Fruit fly (Drosophila melanogaster) whole organism, embryonic: ENCODE measurements around the gene CG10470.

Experiments
- ATbp ChIP-seq: fragments of 200-800 bp; sonication (Bioruptor generic); optimal IDR thresholded peaks from 2 replicates; lab custom pipeline; 2017; ENCODE audit warnings: missing biosample characterization, mild to moderate bottlenecking, missing genetic modification characterization, missing genetic modification reagents
- BEAF-32 ChIP-seq: fragments of 200-800 bp; sonication (Bioruptor generic); optimal IDR thresholded peaks from 3 replicates; lab custom pipeline; 2017; ENCODE audit warnings: missing biosample characterization, missing genetic modification characterization, mild to moderate bottlenecking, moderate library complexity, missing genetic modification reagents
- CG10267 ChIP-seq: fragments of 200-800 bp; sonication (Bioruptor generic); optimal IDR thresholded peaks from 2 replicates; lab custom pipeline; 2018; ENCODE audit warnings: missing biosample characterization, mild to moderate bottlenecking, missing genetic modification characterization, moderate library complexity
- CG10565 ChIP-seq: fragments of 200-800 bp; sonication (Bioruptor generic); optimal IDR thresholded peaks from 3 replicates; lab custom pipeline; 2016; ENCODE audit warnings: missing biosample characterization, mild to moderate bottlenecking, missing genetic modification characterization
- CG11085 ChIP-seq: fragments of 200-800 bp; sonication (Bioruptor generic); IDR thresholded peaks from 2 replicates; pipeline ENCODE4 v1.3.6; 2022; ENCODE audit warnings: missing biosample characterization, missing genetic modification characterization
- CG11247 ChIP-seq: fragments of 200-800 bp; sonication (Bioruptor generic); IDR thresholded peaks from 2 replicates; pipeline ENCODE4 v1.3.6; 2022; ENCODE audit warnings: missing biosample characterization, missing genetic modification characterization
- CG12299 ChIP-seq: fragments of 200-800 bp; sonication (Bioruptor generic); optimal IDR thresholded peaks from 2 replicates; lab custom pipeline; 2018; ENCODE audit warnings: missing biosample characterization, mild to moderate bottlenecking, missing genetic modification characterization
- CG12659 ChIP-seq: fragments of 200-800 bp; sonication (Bioruptor generic); optimal IDR thresholded peaks from 3 replicates; lab custom pipeline; 2017; ENCODE audit warnings: mild to moderate bottlenecking, missing biosample characterization, missing genetic modification reagents, missing genetic modification characterization
- CG12769 ChIP-seq: fragments of 200-800 bp; sonication (Bioruptor generic); optimal IDR thresholded peaks from 2 replicates; lab custom pipeline; 2019; ENCODE audit warnings: missing biosample characterization, mild to moderate bottlenecking, missing genetic modification characterization, moderate library complexity
- CG14050 ChIP-seq: fragments of 200-800 bp; sonication (Bioruptor generic); IDR thresholded peaks from 3 replicates; pipeline ENCODE4 v1.3.6; 2022; ENCODE audit warnings: missing biosample characterization, missing genetic modification characterization
- CG17328 ChIP-seq: fragments of 200-800 bp; sonication (Bioruptor generic); IDR thresholded peaks from 2 replicates; pipeline ENCODE4 v1.3.6; 2022; ENCODE audit warnings: missing biosample characterization, missing genetic modification characterization
- CG17385 ChIP-seq: fragments of 200-800 bp; sonication (Bioruptor generic); optimal IDR thresholded peaks from 3 replicates; lab custom pipeline; 2018; ENCODE audit warnings: missing biosample characterization, mild to moderate bottlenecking, missing genetic modification characterization
- CG18619 ChIP-seq: fragments of 200-800 bp; sonication (Bioruptor generic); optimal IDR thresholded peaks from 3 replicates; lab custom pipeline; 2017; ENCODE audit warnings: missing biosample characterization, mild to moderate bottlenecking, missing genetic modification characterization
- CG2129 ChIP-seq: fragments of 200-800 bp; sonication (Bioruptor generic); IDR thresholded peaks from 2 replicates; pipeline ENCODE4 v1.3.6; 2022; ENCODE audit warnings: missing biosample characterization, missing genetic modification characterization; ENCODE audit not compliant: partially characterized antibody
- CG30403 ChIP-seq: fragments of 200-800 bp; sonication (Bioruptor generic); optimal IDR thresholded peaks from 3 replicates; lab custom pipeline; 2016; ENCODE audit warnings: missing biosample characterization, missing genetic modification characterization
- CG3065 ChIP-seq: fragments of 200-800 bp; sonication (Bioruptor generic); optimal IDR thresholded peaks from 2 replicates; lab custom pipeline; 2016; ENCODE audit warnings: missing biosample characterization, missing genetic modification characterization
- CG34376 ChIP-seq: fragments of 200-800 bp; sonication (Bioruptor generic); optimal IDR thresholded peaks from 2 replicates; lab custom pipeline; 2018; ENCODE audit warnings: missing biosample characterization, mild to moderate bottlenecking, missing genetic modification characterization
- CG4820 ChIP-seq: fragments of 200-800 bp; sonication (Bioruptor generic); optimal IDR thresholded peaks from 3 replicates; lab custom pipeline; 2016; ENCODE audit warnings: missing biosample characterization, missing genetic modification characterization
- CG6683 ChIP-seq: fragments of 200-800 bp; sonication (Bioruptor generic); optimal IDR thresholded peaks from 2 replicates; lab custom pipeline; 2017; ENCODE audit warnings: missing biosample characterization, mild to moderate bottlenecking, missing genetic modification characterization, missing genetic modification reagents
- CG6791 ChIP-seq: fragments of 200-800 bp; sonication (Bioruptor generic); IDR thresholded peaks from 3 replicates; pipeline ENCODE4 v1.3.6; 2022; ENCODE audit warnings: missing biosample characterization, missing genetic modification characterization; ENCODE audit not compliant: partially characterized antibody
- CG7271 ChIP-seq: fragments of 200-800 bp; sonication (Bioruptor generic); optimal IDR thresholded peaks from 2 replicates; lab custom pipeline; 2018; ENCODE audit warnings: missing biosample characterization, mild to moderate bottlenecking, missing genetic modification characterization, moderate library complexity
- CG7372 ChIP-seq: fragments of 200-800 bp; sonication (Bioruptor generic); IDR thresholded peaks from 2 replicates; pipeline ENCODE4 v1.3.6; 2022; ENCODE audit warnings: missing biosample characterization, missing genetic modification characterization
- CG7556 ChIP-seq: fragments of 200-800 bp; sonication (Bioruptor generic); optimal IDR thresholded peaks from 2 replicates; lab custom pipeline; 2017; ENCODE audit warnings: missing biosample characterization, mild to moderate bottlenecking, missing genetic modification characterization
- CG8478 ChIP-seq: fragments of >200 bp; optimal IDR thresholded peaks from 2 replicates; lab custom pipeline; 2018
- D19B ChIP-seq: fragments of 200-800 bp; sonication (Bioruptor generic); optimal IDR thresholded peaks from 2 replicates; lab custom pipeline; 2017; ENCODE audit warnings: missing biosample characterization, mild to moderate bottlenecking, missing genetic modification characterization
- Dek ChIP-seq: fragments of 200-800 bp; sonication (Bioruptor generic); optimal IDR thresholded peaks from 3 replicates; lab custom pipeline; 2019; ENCODE audit warnings: missing biosample characterization, mild to moderate bottlenecking, missing genetic modification characterization, moderate library complexity
- Fer2 ChIP-seq: fragments of 200-800 bp; sonication (Bioruptor generic); optimal IDR thresholded peaks from 2 replicates; lab custom pipeline; 2018; ENCODE audit warnings: missing biosample characterization, mild to moderate bottlenecking, missing genetic modification characterization, moderate library complexity
- HHEX ChIP-seq: fragments of 200-800 bp; sonication (Bioruptor generic); optimal IDR thresholded peaks from 3 replicates; lab custom pipeline; 2017; ENCODE audit warnings: missing biosample characterization, mild to moderate bottlenecking, missing genetic modification characterization, missing genetic modification reagents
- HLH3B ChIP-seq: fragments of 200-800 bp; sonication (Bioruptor generic); IDR thresholded peaks from 2 replicates; pipeline ENCODE4 v1.3.6; 2022; ENCODE audit warnings: missing biosample characterization, missing genetic modification characterization
- Mes4 ChIP-seq: fragments of 200-800 bp; sonication (Bioruptor generic); optimal IDR thresholded peaks from 2 replicates; lab custom pipeline; 2016; ENCODE audit warnings: missing biosample characterization, missing genetic modification characterization
- Nf-YB ChIP-seq: fragments of 200-800 bp; sonication (Bioruptor generic); optimal IDR thresholded peaks from 3 replicates; lab custom pipeline; 2019; ENCODE audit warnings: missing biosample characterization, mild to moderate bottlenecking, missing genetic modification characterization, moderate library complexity
- Ptx1 ChIP-seq: fragments of 200-800 bp; sonication (Bioruptor generic); IDR thresholded peaks from 2 replicates; pipeline ENCODE4 v1.3.6; 2022; ENCODE audit warnings: missing biosample characterization, missing genetic modification characterization
- Scr ChIP-seq: fragments of 200-800 bp; sonication (Bioruptor generic); IDR thresholded peaks from 2 replicates; pipeline ENCODE4 v1.3.6; 2022; ENCODE audit warnings: missing biosample characterization, missing genetic modification characterization; ENCODE audit not compliant: partially characterized antibody
- Xrp1 ChIP-seq: fragments of 200-800 bp; sonication (Bioruptor generic); IDR thresholded peaks from 2 replicates; pipeline ENCODE4 v1.3.6; 2022; ENCODE audit warnings: missing biosample characterization, missing genetic modification characterization
- ara ChIP-seq: fragments of 200-800 bp; sonication (Bioruptor generic); IDR thresholded peaks from 2 replicates; pipeline ENCODE4 v1.3.6; 2022; ENCODE audit warnings: missing biosample characterization, missing genetic modification characterization
- az2 ChIP-seq: fragments of 200-800 bp; sonication (Bioruptor generic); optimal IDR thresholded peaks from 3 replicates; lab custom pipeline; 2016; ENCODE audit warnings: missing biosample characterization, missing genetic modification characterization
- chn ChIP-seq: fragments of 200-800 bp; sonication (Bioruptor generic); optimal IDR thresholded peaks from 2 replicates; lab custom pipeline; 2016; ENCODE audit warnings: missing biosample characterization, missing genetic modification characterization
- dan ChIP-seq: fragments of 200-800 bp; sonication (Bioruptor generic); IDR thresholded peaks from 2 replicates; pipeline ENCODE4 v1.3.6; 2022; ENCODE audit warnings: missing biosample characterization, missing genetic modification characterization
- danr ChIP-seq: fragments of 200-800 bp; sonication (Bioruptor generic); IDR thresholded peaks from 2 replicates; pipeline ENCODE4 v1.3.6; 2022; ENCODE audit warnings: missing biosample characterization, missing genetic modification characterization
- disco-r ChIP-seq: fragments of 200-800 bp; sonication (Bioruptor generic); optimal IDR thresholded peaks from 2 replicates; lab custom pipeline; 2016; ENCODE audit warnings: missing biosample characterization, missing genetic modification characterization
- dmrt11E ChIP-seq: fragments of 200-800 bp; sonication (Bioruptor generic); optimal IDR thresholded peaks from 3 replicates; lab custom pipeline; 2018; ENCODE audit warnings: missing biosample characterization, mild to moderate bottlenecking, missing genetic modification characterization, moderate library complexity
- gce ChIP-seq: fragments of 200-800 bp; sonication (Bioruptor generic); IDR thresholded peaks from 3 replicates; pipeline ENCODE4 v1.3.6; 2022; ENCODE audit warnings: missing biosample characterization, missing genetic modification characterization
- grau ChIP-seq: fragments of 200-800 bp; optimal IDR thresholded peaks from 3 replicates; lab custom pipeline; 2019; ENCODE audit warnings: missing biosample characterization, mild to moderate bottlenecking, missing genetic modification characterization, moderate library complexity
- ham ChIP-seq: fragments of 200-800 bp; sonication (Bioruptor generic); IDR thresholded peaks from 2 replicates; pipeline ENCODE4 v1.3.6; 2022; ENCODE audit warnings: missing biosample characterization, missing genetic modification characterization
- jing ChIP-seq: fragments of 200-800 bp; sonication (Bioruptor generic); optimal IDR thresholded peaks from 2 replicates; lab custom pipeline; 2018; ENCODE audit warnings: missing biosample characterization, mild to moderate bottlenecking, missing genetic modification characterization
- kni ChIP-seq: fragments of 200-800 bp; sonication (Bioruptor generic); optimal IDR thresholded peaks from 3 replicates; lab custom pipeline; 2017; ENCODE audit warnings: mild to moderate bottlenecking, missing biosample characterization, missing genetic modification reagents, missing genetic modification characterization
- pb ChIP-seq: fragments of 200-800 bp; sonication (Bioruptor generic); optimal IDR thresholded peaks from 3 replicates; lab custom pipeline; 2016; ENCODE audit warnings: missing biosample characterization, missing genetic modification characterization
- pnt ChIP-seq: fragments of 200-800 bp; sonication (Bioruptor generic); optimal IDR thresholded peaks from 3 replicates; lab custom pipeline; 2016; ENCODE audit warnings: missing biosample characterization, missing genetic modification characterization
- tna ChIP-seq: fragments of 200-800 bp; sonication (Bioruptor generic); IDR thresholded peaks from 2 replicates; pipeline ENCODE4 v1.3.6; 2022; ENCODE audit warnings: missing biosample characterization, missing genetic modification characterization; ENCODE audit not compliant: partially characterized antibody
- toy ChIP-seq: fragments of 200-800 bp; sonication (Bioruptor generic); IDR thresholded peaks from 2 replicates; pipeline ENCODE4 v1.3.6; 2022; ENCODE audit warnings: missing biosample characterization, missing genetic modification characterization

CG10470 gene

DNA sequence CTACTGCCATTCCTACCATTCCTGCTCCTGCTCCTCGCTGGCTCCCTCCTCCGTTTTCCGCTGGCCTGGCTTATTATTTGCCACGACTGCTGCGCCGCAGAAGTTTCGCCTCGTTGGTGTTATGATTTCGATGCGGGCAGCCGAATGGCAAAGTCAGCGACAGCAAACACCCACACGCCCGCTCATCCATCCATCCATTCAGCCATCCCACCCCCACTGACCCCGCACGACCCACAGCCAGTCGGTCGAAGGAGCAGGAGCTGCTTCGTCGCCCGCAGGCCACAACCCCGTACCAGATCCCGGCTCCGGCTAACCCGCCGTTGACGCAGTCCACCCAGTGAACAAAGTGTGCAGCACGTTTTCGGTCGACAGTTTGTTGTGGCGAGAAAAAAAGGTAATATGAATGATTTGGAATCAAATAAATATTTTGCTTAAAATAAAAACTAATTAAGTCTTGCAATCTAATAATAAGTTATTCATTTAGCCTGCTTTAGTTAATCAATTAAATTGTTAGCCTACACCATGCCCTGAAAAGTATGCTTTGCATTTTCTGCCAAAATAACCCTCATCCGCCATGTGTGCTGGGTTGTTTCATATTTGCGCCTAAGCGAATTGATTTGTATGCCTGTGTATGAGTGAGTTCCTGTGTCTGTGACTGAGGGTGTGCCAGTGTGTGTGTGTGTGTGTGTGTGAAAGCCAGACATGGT lies 22.2 kb upstream of the CG10470 start (continued):
- TF ChIP-seq CG2129 (GFP tag; lab: Robert Waterston, UW) = no peak
- TF ChIP-seq Ptx1 (GFP tag; lab: Robert Waterston, UW) = peak; percentile 61
- TF ChIP-seq CG7372 (GFP tag; lab: Robert Waterston, UW) = peak; percentile 81
- TF ChIP-seq CG10267 = peak; percentile 40
- peak; percentile 33 for TF ChIP-seq Fer2
- no peak for TF ChIP-seq CG11247 (GFP tag; lab: Robert Waterston, UW)
- TF ChIP-seq CG6791 (GFP tag; lab: Robert Waterston, UW) = no peak
- TF ChIP-seq CG34376 (GFP tag; lab: Kevin White, UChicago) = peak; percentile 82
- peak; percentile 65 for TF ChIP-seq CG6683
- TF ChIP-seq CG14050 (GFP tag; lab: Robert Waterston, UW) = no peak
- TF ChIP-seq CG7556 (GFP tag; lab: Kevin White, UChicago) = peak; percentile 88
- no peak for TF ChIP-seq pnt (GFP tag; lab: Kevin White, UChicago)
- TF ChIP-seq danr = no peak
- TF ChIP-seq BEAF-32 (GFP tag; lab: Kevin White, UChicago) = no peak
- no peak for TF ChIP-seq jing (GFP tag; lab: Kevin White, UChicago)
- peak; percentile 81 for TF ChIP-seq CG12769 (tag; lab: Kevin White, UChicago)
- TF ChIP-seq HHEX (GFP tag; lab: Kevin White, UChicago) = peak; percentile 14
- TF ChIP-seq ATbp (GFP tag; lab: Kevin White, UChicago) = peak; percentile 48
- peak; percentile 58 for TF ChIP-seq Dek
- TF ChIP-seq Xrp1 (GFP tag; lab: Robert Waterston, UW) = peak; percentile 42; the same call in 1 of the 2 replicates
- TF ChIP-seq kni (GFP tag; lab: Kevin White, UChicago) = no peak
- peak; percentile 48 for TF ChIP-seq CG30403 (GFP tag; lab: Kevin White, UChicago)
- TF ChIP-seq ham (GFP tag; lab: Robert Waterston, UW) = no peak
- TF ChIP-seq CG10565 (GFP tag; lab: Kevin White, UChicago) = no peak
- TF ChIP-seq D19B (GFP tag; lab: Kevin White, UChicago) = peak; percentile 39
- no peak for TF ChIP-seq dan (GFP tag; lab: Robert Waterston, UW)
- no peak for TF ChIP-seq dmrt11E
- TF ChIP-seq grau (tag; lab: Kevin White, UChicago) = peak; percentile 75
- TF ChIP-seq pb (GFP tag; lab: Kevin White, UChicago) = no peak
- no peak for TF ChIP-seq ara (GFP tag; lab: Robert Waterston, UW)
- no peak for TF ChIP-seq CG3065 (GFP tag; lab: Kevin White, UChicago)
- TF ChIP-seq CG7271 (tag; lab: Kevin White, UChicago) = no peak
- TF ChIP-seq CG12659 (GFP tag; lab: Kevin White, UChicago) = peak; percentile 44
- peak; percentile 60 for TF ChIP-seq CG18619
- peak; percentile 14 for TF ChIP-seq Nf-YB
- TF ChIP-seq gce (GFP tag; lab: Robert Waterston, UW) = no peak
- peak; percentile 56 for TF ChIP-seq CG17385 (GFP tag; lab: Kevin White, UChicago)
- TF ChIP-seq Scr (GFP tag; lab: Robert Waterston, UW) = no peak
- TF ChIP-seq CG17328 (GFP tag; lab: Robert Waterston, UW) = no peak
- no peak for TF ChIP-seq toy (GFP tag; lab: Robert Waterston, UW)
- TF ChIP-seq tna (GFP tag; lab: Robert Waterston, UW) = no peak
- peak; percentile 48; the same call in 1 of the 2 replicates for TF ChIP-seq HLH3B (GFP tag; lab: Robert Waterston, UW)
- TF ChIP-seq CG11085 (GFP tag; lab: Robert Waterston, UW) = no peak
- TF ChIP-seq Mes4 (GFP tag; lab: Kevin White, UChicago) = no peak
- no peak for TF ChIP-seq CG4820 (GFP tag; lab: Kevin White, UChicago)
- TF ChIP-seq CG8478 (lab: Kevin White, UChicago) = no peak
- TF ChIP-seq az2 = no peak
- TF ChIP-seq disco-r (GFP tag; lab: Kevin White, UChicago) = no peak
- TF ChIP-seq CG12299 = peak; percentile 44
- TF ChIP-seq chn = no peak
